Fruit fly (Drosophila melanogaster): Measurements from ENCODE around the gene drpr.

The drpr gene

dm6 chr3L:1746338-1747199 lies 15.7 kb upstream of the drpr start, which contains the start of gene CG13921 (continued):
- TF ChIP-seq fru (GFP tag; optimal IDR thresholded peaks at IDR 0.05) = peak; percentile 99
- peak; percentile 99 for TF ChIP-seq CG32264 (GFP tag; optimal IDR thresholded peaks at IDR 0.05)
- peak; percentile 99 for TF ChIP-seq dmrt93B (GFP tag; optimal IDR thresholded peaks at IDR 0.05)
- peak; percentile 99 for TF ChIP-seq Hnf4 (GFP tag; optimal IDR thresholded peaks at IDR 0.05)
- TF ChIP-seq h (GFP tag; optimal IDR thresholded peaks at IDR 0.05) = peak; percentile 100
- no peak for TF ChIP-seq dl (GFP tag; optimal IDR thresholded peaks at IDR 0.05; ENCODE audit: insufficient read depth in 1 of 2, partially characterized antibody in 2 of 2)
- TF ChIP-seq CrebA (GFP tag; optimal IDR thresholded peaks at IDR 0.05; ENCODE audit: borderline replicate concordance) = no peak
- no peak for TF ChIP-seq Abd-B (GFP tag; optimal IDR thresholded peaks at IDR 0.05)
- TF ChIP-seq Myc (optimal IDR thresholded peaks at IDR 0.05) = no peak
- TF ChIP-seq Rel (GFP tag; optimal IDR thresholded peaks at IDR 0.05) = peak; percentile 97
- TF ChIP-seq Rel (tag; optimal IDR thresholded peaks at IDR 0.05) = peak; percentile 93

dm6 chr3L:1745432-1745831 lies 14.5 kb upstream of the drpr start:
- TF ChIP-seq sv (GFP tag; optimal IDR thresholded peaks at IDR 0.05) (no peak), Hr83 (GFP tag; optimal IDR thresholded peaks at IDR 0.05; ENCODE audit: poor library complexity, severe bottlenecking) (no peak), HLH106 (tag; optimal IDR thresholded peaks at IDR 0.05) (no peak), brk (GFP tag; optimal IDR thresholded peaks at IDR 0.05) (no peak)

- TF ChIP-seq brk (GFP tag; optimal IDR thresholded peaks at IDR 0.05) (no peak), Hr83 (GFP tag; optimal IDR thresholded peaks at IDR 0.05; ENCODE audit: poor library complexity, severe bottlenecking) (peak; percentile 46), dl (GFP tag; optimal IDR thresholded peaks at IDR 0.05; ENCODE audit: insufficient read depth in 1 of 2, partially characterized antibody in 2 of 2) (no peak), Dif (GFP tag; optimal IDR thresholded peaks at IDR 0.05; ENCODE audit: partially characterized antibody) (no peak), psq (GFP tag; optimal IDR thresholded peaks at IDR 0.05) (no peak), woc (GFP tag; optimal IDR thresholded peaks at IDR 0.05) (no peak), ey (GFP tag; optimal IDR thresholded peaks at IDR 0.05) (no peak), CG32264 (GFP tag; optimal IDR thresholded peaks at IDR 0.05) (no peak), sage (GFP tag; optimal IDR thresholded peaks at IDR 0.05) (no peak), CrebA (GFP tag; optimal IDR thresholded peaks at IDR 0.05; ENCODE audit: borderline replicate concordance) (no peak), Hnf4 (GFP tag; optimal IDR thresholded peaks at IDR 0.05) (peak; percentile 32), foxo (GFP tag; optimal IDR thresholded peaks at IDR 0.05) (no peak), Sp1 (GFP tag; optimal IDR thresholded peaks at IDR 0.05) (no peak), Vsx2 (GFP tag; optimal IDR thresholded peaks at IDR 0.05; ENCODE audit: partially characterized antibody) (no peak)
These were observed 11.7 kb upstream of the drpr start for dm6 chr3L:1742552-1743097.

- TF ChIP-seq Jra (GFP tag; optimal IDR thresholded peaks at IDR 0.05) (no peak), Dif (GFP tag; optimal IDR thresholded peaks at IDR 0.05; ENCODE audit: partially characterized antibody) (peak; percentile 46), dmrt93B (GFP tag; optimal IDR thresholded peaks at IDR 0.05) (no peak), dl (GFP tag; optimal IDR thresholded peaks at IDR 0.05; ENCODE audit: insufficient read depth in 1 of 2, partially characterized antibody in 2 of 2) (no peak), CG9705 (GFP tag; optimal IDR thresholded peaks at IDR 0.05) (no peak), rgr (GFP tag; optimal IDR thresholded peaks at IDR 0.05) (no peak), Sp1 (GFP tag; optimal IDR thresholded peaks at IDR 0.05) (peak; percentile 1), GATAd (GFP tag; optimal IDR thresholded peaks at IDR 0.05) (no peak), woc (GFP tag; optimal IDR thresholded peaks at IDR 0.05) (peak; percentile 0), fru (GFP tag; optimal IDR thresholded peaks at IDR 0.05) (no peak), Rel (GFP tag; optimal IDR thresholded peaks at IDR 0.05) (no peak), Rel (tag; optimal IDR thresholded peaks at IDR 0.05) (peak; percentile 23)
These were observed 11.0 kb upstream of the drpr start for dm6 chr3L:1741655-1742551.
